Worm (Caenorhabditis elegans) whole organism, L1 larva: ENCODE measurements around the gene Y39A3CL.3.

Source experiments
- C16A3.4 ChIP-seq: fragments of 150-350 bp; optimal IDR thresholded peaks from 2 replicates; lab custom pipeline; 2014; ENCODE audit warnings: missing biosample characterization, missing genetic modification characterization
- C34B4.2 ChIP-seq: sonication (generic microtip); optimal IDR thresholded peaks from 2 replicates; lab custom pipeline; 2017; ENCODE audit warnings: mild to moderate bottlenecking, missing genetic modification characterization, missing compliant biosample characterization
- F16B12.6 ChIP-seq: fragments of 150-350 bp; optimal IDR thresholded peaks from 2 replicates; lab custom pipeline; 2014; ENCODE audit warnings: missing biosample characterization, missing genetic modification characterization
- Y116A8C.19 ChIP-seq: sonication (generic microtip); optimal IDR thresholded peaks from 2 replicates; lab custom pipeline; 2016; ENCODE audit warnings: missing compliant biosample characterization, missing genetic modification characterization, borderline replicate concordance
- aha-1 ChIP-seq: fragments of 150-350 bp; optimal IDR thresholded peaks from 2 replicates; lab custom pipeline; 2014; ENCODE audit warnings: missing biosample characterization, missing genetic modification characterization
- alr-1 ChIP-seq: fragments of 200-800 bp; sonication (Bioruptor generic); optimal IDR thresholded peaks from 2 replicates; lab custom pipeline; 2018; ENCODE audit warnings: borderline replicate concordance, mild to moderate bottlenecking, missing genetic modification characterization, missing compliant biosample characterization
- aly-2 ChIP-seq: fragments of 150-350 bp; optimal IDR thresholded peaks from 2 replicates; lab custom pipeline; 2014; ENCODE audit warnings: missing biosample characterization, missing genetic modification characterization
- ceh-8 ChIP-seq: fragments of 200-800 bp; sonication (Bioruptor generic); optimal IDR thresholded peaks from 2 replicates; lab custom pipeline; 2018; ENCODE audit warnings: mild to moderate bottlenecking, missing genetic modification characterization, moderate library complexity, missing compliant biosample characterization
- ceh-82 ChIP-seq, 3 experiments: fragments of 150-350 bp in 1 of 3; sonication (generic microtip) in 2 of 3; optimal IDR thresholded peaks; 2 replicates each; lab custom pipeline; 2014 to 2017; ENCODE audit warnings: missing biosample characterization in 3 of 3, missing genetic modification characterization in 3 of 3
- ceh-88 ChIP-seq: fragments of 200-800 bp; sonication (Bioruptor generic); IDR thresholded peaks from 2 replicates; pipeline ENCODE4 v1.3.6; 2022; ENCODE audit warnings: missing genetic modification characterization, missing compliant biosample characterization
- ces-1 ChIP-seq: fragments of 150-350 bp; optimal IDR thresholded peaks from 2 replicates; lab custom pipeline; 2014; ENCODE audit warnings: missing biosample characterization, missing genetic modification reagents, missing genetic modification characterization
- efl-1 ChIP-seq, 4 experiments: fragments of 150-350 bp; optimal IDR thresholded peaks in 3 of 4; peaks in 1 of 4; 1 replicate in 1 of 4; 2 replicates in 3 of 4; lab custom pipeline; 2014; ENCODE audit warnings: missing biosample characterization in 2 of 4, missing genetic modification characterization in 2 of 4, missing genetic modification reagents in 2 of 4
- egl-27 ChIP-seq, 2 experiments: fragments of 150-350 bp in 1 of 2; sonication (generic microtip); optimal IDR thresholded peaks; 3 replicates each; lab custom pipeline; 2017 to 2018; ENCODE audit warnings: missing biosample characterization in 2 of 2, missing genetic modification characterization in 2 of 2, missing genetic modification reagents in 2 of 2
- elt-2 ChIP-seq: sonication (generic microtip); optimal IDR thresholded peaks from 2 replicates; lab custom pipeline; 2016; ENCODE audit warnings: missing genetic modification characterization, mild to moderate bottlenecking, inconsistent platforms, missing compliant biosample characterization, missing genetic modification reagents
- ets-5 ChIP-seq: fragments of 200-800 bp; sonication (Bioruptor generic); IDR thresholded peaks from 2 replicates; pipeline ENCODE4 v1.3.6; 2022; ENCODE audit warnings: missing genetic modification characterization, missing compliant biosample characterization
- fkh-10 ChIP-seq: sonication (generic microtip); optimal IDR thresholded peaks from 2 replicates; lab custom pipeline; 2017; ENCODE audit warnings: missing biosample characterization, missing genetic modification reagents, missing genetic modification characterization
- fkh-4 ChIP-seq: sonication (generic microtip); optimal IDR thresholded peaks from 2 replicates; lab custom pipeline; 2016; ENCODE audit warnings: missing compliant biosample characterization, missing genetic modification characterization, borderline replicate concordance
- fkh-8 ChIP-seq: sonication (generic microtip); optimal IDR thresholded peaks from 2 replicates; lab custom pipeline; 2016; ENCODE audit warnings: mild to moderate bottlenecking, missing genetic modification characterization, missing compliant biosample characterization
- grh-1 ChIP-seq: fragments of 200-800 bp; sonication (Bioruptor generic); IDR thresholded peaks from 2 replicates; pipeline ENCODE4 v1.3.6; 2022; ENCODE audit warnings: missing genetic modification reagents, missing genetic modification characterization, missing compliant biosample characterization
- hlh-4 ChIP-seq: sonication (generic microtip); optimal IDR thresholded peaks from 2 replicates; lab custom pipeline; 2016; ENCODE audit warnings: mild to moderate bottlenecking, missing genetic modification characterization, missing compliant biosample characterization
- irx-1 ChIP-seq: sonication (generic microtip); optimal IDR thresholded peaks from 2 replicates; lab custom pipeline; 2016; ENCODE audit warnings: missing genetic modification characterization, missing compliant biosample characterization
- jun-1 ChIP-seq: fragments of 150-350 bp; optimal IDR thresholded peaks from 2 replicates; lab custom pipeline; 2014; ENCODE audit warnings: missing biosample characterization, missing genetic modification reagents, missing genetic modification characterization
- lin-14 ChIP-seq: fragments of 200-800 bp; sonication (Bioruptor generic); optimal IDR thresholded peaks from 2 replicates; lab custom pipeline; 2018; ENCODE audit warnings: mild to moderate bottlenecking, missing genetic modification characterization, moderate library complexity, missing compliant biosample characterization
- lin-15B ChIP-seq: fragments of 150-350 bp; sonication (generic microtip); optimal IDR thresholded peaks from 3 replicates; lab custom pipeline; 2014; ENCODE audit warnings: missing biosample characterization, missing genetic modification characterization
- lin-35 ChIP-seq, 2 experiments: fragments of 150-350 bp; optimal IDR thresholded peaks; 2 replicates each; lab custom pipeline; 2014; ENCODE audit warnings: missing biosample characterization in 2 of 2, missing genetic modification characterization in 2 of 2, missing genetic modification reagents in 2 of 2
- lin-39 ChIP-seq: fragments of 150-350 bp; optimal IDR thresholded peaks from 2 replicates; lab custom pipeline; 2014; ENCODE audit warnings: missing biosample characterization, missing genetic modification reagents, missing genetic modification characterization
- mab-9 ChIP-seq: fragments of 200-800 bp; sonication (Bioruptor generic); IDR thresholded peaks from 2 replicates; pipeline ENCODE4 v1.3.6; 2022; ENCODE audit warnings: missing genetic modification reagents, missing genetic modification characterization, missing compliant biosample characterization
- mep-1 ChIP-seq: fragments of 150-350 bp; optimal IDR thresholded peaks from 2 replicates; lab custom pipeline; 2014; ENCODE audit warnings: missing biosample characterization, missing genetic modification characterization
- nhr-11 ChIP-seq: fragments of 150-350 bp; optimal IDR thresholded peaks from 2 replicates; lab custom pipeline; 2014; ENCODE audit warnings: missing biosample characterization, missing genetic modification characterization
- nhr-237 ChIP-seq: fragments of 150-350 bp; optimal IDR thresholded peaks from 2 replicates; lab custom pipeline; 2014; ENCODE audit warnings: missing biosample characterization, missing genetic modification characterization
- nhr-28 ChIP-seq: fragments of 150-350 bp; optimal IDR thresholded peaks from 2 replicates; lab custom pipeline; 2014; ENCODE audit warnings: missing biosample characterization, missing genetic modification characterization
- nhr-47 ChIP-seq: sonication (generic microtip); optimal IDR thresholded peaks from 2 replicates; lab custom pipeline; 2016; ENCODE audit warnings: mild to moderate bottlenecking, missing genetic modification characterization, moderate library complexity, missing compliant biosample characterization
- nhr-71 ChIP-seq: sonication (generic microtip); optimal IDR thresholded peaks from 2 replicates; lab custom pipeline; 2016; ENCODE audit warnings: mild to moderate bottlenecking, missing genetic modification characterization, moderate library complexity, missing compliant biosample characterization
- rnt-1 ChIP-seq: sonication (generic microtip); optimal IDR thresholded peaks from 2 replicates; lab custom pipeline; 2016; ENCODE audit warnings: mild to moderate bottlenecking, missing genetic modification characterization, moderate library complexity, missing compliant biosample characterization
- sox-4 ChIP-seq: sonication (generic microtip); optimal IDR thresholded peaks from 2 replicates; lab custom pipeline; 2016; ENCODE audit warnings: missing genetic modification characterization, missing compliant biosample characterization
- sup-37 ChIP-seq: fragments of 200-800 bp; sonication (Bioruptor generic); optimal IDR thresholded peaks from 2 replicates; lab custom pipeline; 2018; ENCODE audit warnings: mild to moderate bottlenecking, missing genetic modification characterization, missing compliant biosample characterization
- tbx-2 ChIP-seq: sonication (generic microtip); optimal IDR thresholded peaks from 2 replicates; lab custom pipeline; 2016; ENCODE audit warnings: missing genetic modification characterization, missing compliant biosample characterization
- tlp-1 ChIP-seq: fragments of 150-350 bp; optimal IDR thresholded peaks from 2 replicates; lab custom pipeline; 2014; ENCODE audit warnings: missing biosample characterization, missing genetic modification characterization
- unc-130 ChIP-seq: fragments of 150-350 bp; optimal IDR thresholded peaks from 2 replicates; lab custom pipeline; 2017; ENCODE audit warnings: missing biosample characterization, missing genetic modification characterization, inconsistent platforms
- unc-86 ChIP-seq: sonication (generic microtip); optimal IDR thresholded peaks from 2 replicates; lab custom pipeline; 2016; ENCODE audit warnings: missing genetic modification characterization, missing compliant biosample characterization
- unc-98 ChIP-seq: fragments of 200-800 bp; sonication (Bioruptor generic); IDR thresholded peaks from 2 replicates; pipeline ENCODE4 v1.3.6; 2022; ENCODE audit warnings: missing genetic modification characterization, missing compliant biosample characterization
- vab-15 ChIP-seq: sonication (generic microtip); optimal IDR thresholded peaks from 2 replicates; lab custom pipeline; 2017; ENCODE audit warnings: missing genotype, mild to moderate bottlenecking, missing genetic modification characterization, missing compliant biosample characterization
- xbp-1 ChIP-seq: sonication (generic microtip); optimal IDR thresholded peaks from 2 replicates; lab custom pipeline; 2016; ENCODE audit warnings: missing genetic modification characterization, missing compliant biosample characterization
- zip-4 ChIP-seq: fragments of 200-800 bp; sonication (Bioruptor generic); optimal IDR thresholded peaks from 2 replicates; lab custom pipeline; 2018; ENCODE audit warnings: mild to moderate bottlenecking, missing genetic modification characterization, moderate library complexity, missing compliant biosample characterization

Y39A3CL.3 gene

DNA sequence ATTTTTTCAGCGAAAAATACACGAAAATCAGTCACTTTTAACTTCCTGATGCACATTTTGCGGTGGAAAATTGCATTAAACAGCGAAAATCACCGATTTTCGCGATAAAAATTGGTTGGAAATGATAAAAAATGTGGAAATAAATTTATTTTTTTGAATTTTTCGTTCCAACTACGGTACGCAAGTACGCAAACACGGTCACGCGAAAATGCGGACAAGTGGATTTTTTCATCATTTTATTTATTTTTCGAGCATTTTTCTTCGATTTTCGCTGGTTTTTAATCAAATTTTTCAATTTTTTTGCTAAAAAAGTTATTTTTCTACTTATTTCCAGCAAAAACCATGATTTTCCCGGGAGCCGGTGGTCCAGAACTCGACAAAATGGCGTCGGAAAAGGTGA lies at the start of gene Y39A3CL.3 (continued):
- no peak for TF ChIP-seq nhr-28 (tag; lab: Kevin White, UChicago)
- peak; percentile 9 for TF ChIP-seq tbx-2 (tag; lab: Kevin White, UChicago)
- no peak for TF ChIP-seq aly-2 (tag; lab: Kevin White, UChicago)
- no peak for TF ChIP-seq sox-4 (tag; lab: Kevin White, UChicago)
- no peak for TF ChIP-seq nhr-237
- no peak for TF ChIP-seq zip-4
- TF ChIP-seq hlh-4 (tag; lab: Kevin White, UChicago) = no peak
- no peak for TF ChIP-seq aha-1 (tag; lab: Kevin White, UChicago)
- no peak for TF ChIP-seq nhr-47 (tag; lab: Kevin White, UChicago)
- TF ChIP-seq lin-35 (GFP tag; optimal IDR thresholded peaks at IDR 0.05; lab: Kevin White, UChicago) = peak; percentile 40 to 51
- no peak for TF ChIP-seq elt-2 (tag; lab: Kevin White, UChicago)
- TF ChIP-seq xbp-1 (tag; lab: Kevin White, UChicago) = peak; percentile 23
- no peak for TF ChIP-seq lin-15B (tag; lab: Kevin White, UChicago)
- peak in 2 of 3 experiments; percentile 28 to 59 for TF ChIP-seq ceh-82 (tag; optimal IDR thresholded peaks at IDR 0.05; lab: Kevin White, UChicago)
- TF ChIP-seq mab-9 = no peak
- no peak for TF ChIP-seq C34B4.2
- TF ChIP-seq mep-1 (tag; lab: Kevin White, UChicago) = peak; percentile 64
- no peak for TF ChIP-seq irx-1
- TF ChIP-seq rnt-1 (tag; lab: Kevin White, UChicago) = peak; percentile 29
- TF ChIP-seq fkh-8 (tag; lab: Kevin White, UChicago) = no peak
- peak; percentile 14 for TF ChIP-seq lin-14 (GFP tag; lab: Kevin White, UChicago)
- no peak for TF ChIP-seq alr-1
- TF ChIP-seq nhr-11 (tag; lab: Kevin White, UChicago) = no peak
- no peak for TF ChIP-seq Y116A8C.19 (tag; lab: Kevin White, UChicago)
- TF ChIP-seq unc-130 = no peak
- TF ChIP-seq ceh-88 (GFP tag; lab: Robert Waterston, UW) = no peak
- TF ChIP-seq jun-1 = no peak
- TF ChIP-seq ces-1 (GFP tag; lab: Kevin White, UChicago) = no peak
- TF ChIP-seq tlp-1 (tag; lab: Kevin White, UChicago) = no peak
- TF ChIP-seq C16A3.4 (tag; lab: Kevin White, UChicago) = no peak
- no peak for TF ChIP-seq unc-98

DNA sequence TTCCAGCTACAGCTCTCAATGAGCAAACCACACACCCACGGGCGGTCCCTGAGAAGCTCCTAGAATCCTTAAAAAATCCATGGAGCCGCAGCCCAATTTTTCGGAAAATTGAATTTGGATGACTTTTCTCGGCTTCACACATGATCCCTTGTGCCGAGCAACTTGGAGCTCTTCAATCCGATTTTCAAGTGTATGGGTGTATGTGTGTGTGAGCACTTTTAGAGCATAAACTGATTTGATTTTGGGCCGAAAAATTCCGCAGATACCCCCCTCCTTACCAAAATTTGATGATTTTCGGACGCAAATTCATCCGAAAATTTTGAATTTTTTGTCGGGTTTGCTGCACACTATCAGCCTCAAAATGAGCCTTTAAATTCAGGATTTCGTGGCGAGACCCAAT lies 45.8 kb upstream of the Y39A3CL.3 start:
- TF ChIP-seq vab-15 (no peak), grh-1 (no peak), sup-37 (GFP tag; lab: Kevin White, UChicago) (no peak), fkh-10 (GFP tag; lab: Kevin White, UChicago) (peak; percentile 87), lin-39 (tag; lab: Kevin White, UChicago) (no peak), zip-4 (no peak), F16B12.6 (tag; lab: Kevin White, UChicago) (no peak), nhr-47 (tag; lab: Kevin White, UChicago) (no peak), nhr-71 (peak; percentile 3), C34B4.2 (no peak), unc-86 (tag; lab: Kevin White, UChicago) (no peak), ceh-8 (GFP tag; lab: Kevin White, UChicago) (no peak), ets-5 (GFP tag; lab: Robert Waterston, UW) (no peak), lin-14 (GFP tag; lab: Kevin White, UChicago) (peak; percentile 62)

DNA sequence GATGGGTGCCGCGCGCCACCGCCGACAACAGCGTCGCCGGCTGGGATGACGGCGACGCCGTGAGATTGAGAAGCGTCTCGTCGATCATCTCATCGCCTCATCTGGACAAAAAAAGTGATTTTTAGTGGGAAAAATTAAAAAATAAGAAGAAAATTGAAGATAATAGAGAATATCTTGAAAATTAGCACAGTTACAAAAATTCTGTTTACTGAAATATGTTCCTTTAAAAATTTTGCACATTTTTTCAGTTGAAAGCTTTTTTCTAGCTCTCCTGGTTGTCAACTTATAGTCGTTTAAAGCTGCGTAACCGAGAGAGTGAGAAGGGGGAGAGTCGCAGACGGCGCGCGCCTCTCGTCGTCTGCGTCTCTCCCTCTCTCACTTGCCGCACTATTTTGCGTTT lies 44.6 kb upstream of the Y39A3CL.3 start, which contains the start of gene ser-4:
Gene ser-4, minus strand, starts transcription at position 101 of the 400 bp plus-strand sequence.
- TF ChIP-seq aly-2 (tag; lab: Kevin White, UChicago) = no peak
- no peak for TF ChIP-seq zip-4
- no peak for TF ChIP-seq tlp-1 (tag; lab: Kevin White, UChicago)
- no peak for TF ChIP-seq egl-27 (tag; optimal IDR thresholded peaks at IDR 0.05; lab: Kevin White, UChicago)
- no peak for TF ChIP-seq F16B12.6 (tag; lab: Kevin White, UChicago)
- TF ChIP-seq nhr-11 (tag; lab: Kevin White, UChicago) = no peak
- no peak for TF ChIP-seq fkh-4 (tag; lab: Kevin White, UChicago)
- no peak for TF ChIP-seq ets-5 (GFP tag; lab: Robert Waterston, UW)
- TF ChIP-seq efl-1 (optimal IDR thresholded peaks at IDR 0.05; lab: Kevin White, UChicago) = no peak
- no peak for TF ChIP-seq efl-1 (GFP tag; optimal IDR thresholded peaks at IDR 0.05 in 1 of 2; lab: Kevin White, UChicago)
